Fruit fly (Drosophila melanogaster) whole organism, adult: ENCODE measurements around the gene CG9281.

Experiments used
- CG1620 ChIP-seq: fragments of 200-800 bp; sonication (Bioruptor generic); optimal IDR thresholded peaks from 2 replicates; lab custom pipeline; 2016; ENCODE audit warnings: missing biosample characterization, missing genetic modification characterization
- CG33017 ChIP-seq: fragments of 200-800 bp; sonication (Bioruptor generic); optimal IDR thresholded peaks from 2 replicates; lab custom pipeline; 2018; ENCODE audit warnings: missing biosample characterization, mild to moderate bottlenecking, missing genetic modification characterization, moderate library complexity
- bab1 ChIP-seq: fragments of 200-800 bp; sonication (Bioruptor generic); optimal IDR thresholded peaks from 3 replicates; lab custom pipeline; 2019; ENCODE audit warnings: missing biosample characterization, mild to moderate bottlenecking, missing genetic modification characterization, moderate library complexity
- cnc ChIP-seq, 2 experiments: fragments of >200 bp; optimal IDR thresholded peaks; 2 replicates each; lab custom pipeline; 2017

dm6 chrX:15746682-15747196 is 36.4 kb upstream of the CG9281 start:
- no peak for TF ChIP-seq CG1620 (GFP tag; lab: Kevin White, UChicago)
- no peak for TF ChIP-seq bab1 (GFP tag; lab: Kevin White, UChicago)
- no peak for TF ChIP-seq CG33017 (tag; lab: Kevin White, UChicago)
- TF ChIP-seq cnc (optimal IDR thresholded peaks at IDR 0.05; lab: Kevin White, UChicago) = no peak
